In genomic region chr3R:18436550-18437362, dm6 we compare ENCODE assay signal across 6 fruit fly cellular contexts.
TF ChIP-seq lines count a peak whose summit lies in the region.

No protein-coding gene starts in this region.

- no peak for TF ChIP-seq CTCF in whole organism, embryonic (GFP tag; optimal IDR thresholded peaks at IDR 0.05; lab: Kevin White, UChicago)

TF ChIP-seq in whole organism, 6 proteins besides CTCF, POLR2A, EP300 and RAD21:
- TF ChIP-seq psq (optimal IDR thresholded peaks at IDR 0.05; lab: Kevin White, UChicago) = no peak
- peak; percentile 12 for TF ChIP-seq CG8478 (optimal IDR thresholded peaks at IDR 0.05; lab: Kevin White, UChicago)
- TF ChIP-seq EcR (GFP tag; optimal IDR thresholded peaks at IDR 0.05; lab: Kevin White, UChicago) = no peak
- TF ChIP-seq Dll (optimal IDR thresholded peaks at IDR 0.05; lab: Kevin White, UChicago) = peak; percentile 51
- peak; percentile 70 for TF ChIP-seq pan (optimal IDR thresholded peaks at IDR 0.05; lab: Kevin White, UChicago)
- TF ChIP-seq usp (GFP tag; optimal IDR thresholded peaks at IDR 0.05; lab: Kevin White, UChicago) = no peak
TF ChIP-seq in whole organism: peak in this region for 3.

TF ChIP-seq in whole organism, adult, 20 proteins besides CTCF, POLR2A, EP300 and RAD21 (continues in another document):
- TF ChIP-seq toe (GFP tag; optimal IDR thresholded peaks at IDR 0.05; lab: Kevin White, UChicago) = peak; percentile 46
- no peak for TF ChIP-seq kay (GFP tag; lab: Kevin White, UChicago; ENCODE audit: borderline replicate concordance)
- no peak for TF ChIP-seq cnc (optimal IDR thresholded peaks at IDR 0.05; lab: Kevin White, UChicago)
- TF ChIP-seq Clk (GFP tag; optimal IDR thresholded peaks at IDR 0.05; lab: Kevin White, UChicago) = no peak
- peak; percentile 81 for TF ChIP-seq CG12768 (GFP tag; optimal IDR thresholded peaks at IDR 0.05; lab: Kevin White, UChicago)
- no peak for TF ChIP-seq CG1620 (GFP tag; optimal IDR thresholded peaks at IDR 0.05; lab: Kevin White, UChicago)
- TF ChIP-seq Hr96 (GFP tag; optimal IDR thresholded peaks at IDR 0.05; lab: Kevin White, UChicago) = peak; percentile 37
- peak; percentile 29 for TF ChIP-seq pad (GFP tag; optimal IDR thresholded peaks at IDR 0.05; lab: Kevin White, UChicago)
- peak; percentile 76 for TF ChIP-seq cic (GFP tag; optimal IDR thresholded peaks at IDR 0.05; lab: Kevin White, UChicago)
- peak; percentile 94 for TF ChIP-seq tj (GFP tag; optimal IDR thresholded peaks at IDR 0.05; lab: Kevin White, UChicago)
- TF ChIP-seq ovo (GFP tag; optimal IDR thresholded peaks at IDR 0.05; lab: Kevin White, UChicago) = no peak
- peak; percentile 8 for TF ChIP-seq bab1 (GFP tag; optimal IDR thresholded peaks at IDR 0.05; lab: Kevin White, UChicago)
- peak; percentile 50 for TF ChIP-seq CG33017 (tag; optimal IDR thresholded peaks at IDR 0.05; lab: Kevin White, UChicago)
- peak; percentile 78 for TF ChIP-seq CG14711 (tag; optimal IDR thresholded peaks at IDR 0.05; lab: Kevin White, UChicago)
- peak; percentile 72 for TF ChIP-seq CG5204 (GFP tag; optimal IDR thresholded peaks at IDR 0.05; lab: Kevin White, UChicago)
- TF ChIP-seq CG7045 (GFP tag; optimal IDR thresholded peaks at IDR 0.05; lab: Kevin White, UChicago) = peak; percentile 68
- peak; percentile 47 for TF ChIP-seq Mnt (GFP tag; optimal IDR thresholded peaks at IDR 0.05; lab: Kevin White, UChicago)

TF ChIP-seq in whole organism, embryonic, 481 proteins besides CTCF, POLR2A, EP300 and RAD21 (continues in another document):
- TF ChIP-seq MTF-1 (GFP tag; optimal IDR thresholded peaks at IDR 0.05; lab: Kevin White, UChicago; ENCODE audit: borderline replicate concordance) = no peak
- TF ChIP-seq bcd (GFP tag; optimal IDR thresholded peaks at IDR 0.05; lab: Kevin White, UChicago) = peak; percentile 62
- TF ChIP-seq tin (GFP tag; optimal IDR thresholded peaks at IDR 0.05; lab: Kevin White, UChicago) = peak; percentile 21
- peak; percentile 42 for TF ChIP-seq eyg (GFP tag; optimal IDR thresholded peaks at IDR 0.05; lab: Kevin White, UChicago)
- no peak for TF ChIP-seq Bgb (GFP tag; IDR thresholded peaks at IDR 0.05; lab: Robert Waterston, UW; ENCODE audit: partially characterized antibody)
- no peak for TF ChIP-seq Atf3 (GFP tag; optimal IDR thresholded peaks at IDR 0.05; lab: Kevin White, UChicago)
- peak; percentile 43 for TF ChIP-seq CG1602 (GFP tag; optimal IDR thresholded peaks at IDR 0.05; lab: Kevin White, UChicago)
- TF ChIP-seq shn (GFP tag; optimal IDR thresholded peaks at IDR 0.05; lab: Kevin White, UChicago) = peak; percentile 46
- peak; percentile 30 for TF ChIP-seq corto (GFP tag; optimal IDR thresholded peaks at IDR 0.05; lab: Kevin White, UChicago)
- no peak for TF ChIP-seq CG31365 (tag; optimal IDR thresholded peaks at IDR 0.05; lab: Kevin White, UChicago)
- TF ChIP-seq unpg (GFP tag; optimal IDR thresholded peaks at IDR 0.05; lab: Kevin White, UChicago) = peak; percentile 71
- TF ChIP-seq kay (GFP tag; optimal IDR thresholded peaks at IDR 0.05; lab: Kevin White, UChicago) = peak; percentile 31
- no peak for TF ChIP-seq bbx (GFP tag; IDR thresholded peaks at IDR 0.05; lab: Robert Waterston, UW; ENCODE audit: partially characterized antibody)
- peak; percentile 45 for TF ChIP-seq tio (GFP tag; optimal IDR thresholded peaks at IDR 0.05; lab: Kevin White, UChicago)
- no peak for TF ChIP-seq HmgD (GFP tag; optimal IDR thresholded peaks at IDR 0.05; lab: Kevin White, UChicago)
- TF ChIP-seq pfk (GFP tag; optimal IDR thresholded peaks at IDR 0.05; lab: Kevin White, UChicago) = no peak
- peak; percentile 9 for TF ChIP-seq CG12219 (GFP tag; optimal IDR thresholded peaks at IDR 0.05; lab: Kevin White, UChicago)

TF ChIP-seq in whole organism, prepupa, 60 proteins besides CTCF, POLR2A, EP300 and RAD21 (continues in another document):
- TF ChIP-seq CG10631 (GFP tag; optimal IDR thresholded peaks at IDR 0.05; lab: Kevin White, UChicago) (peak; percentile 67), esn (GFP tag; optimal IDR thresholded peaks at IDR 0.05; lab: Kevin White, UChicago) (peak; percentile 73), CG10669 (GFP tag; optimal IDR thresholded peaks at IDR 0.05; lab: Kevin White, UChicago) (peak; percentile 75), Sox14 (GFP tag; optimal IDR thresholded peaks at IDR 0.05; lab: Kevin White, UChicago) (peak; percentile 59), topi (GFP tag; optimal IDR thresholded peaks at IDR 0.05; lab: Kevin White, UChicago) (peak; percentile 83), dsx (GFP tag; optimal IDR thresholded peaks at IDR 0.05; lab: Kevin White, UChicago; ENCODE audit: poor library complexity, severe bottlenecking) (peak; percentile 24), CG8319 (GFP tag; optimal IDR thresholded peaks at IDR 0.05; lab: Kevin White, UChicago) (peak; percentile 66), Eip78C (GFP tag; lab: Kevin White, UChicago) (peak; percentile 93), Sox15 (GFP tag; optimal IDR thresholded peaks at IDR 0.05; lab: Kevin White, UChicago) (peak; percentile 50), achi (GFP tag; optimal IDR thresholded peaks at IDR 0.05; lab: Kevin White, UChicago) (peak; percentile 72), CG6276 (GFP tag; optimal IDR thresholded peaks at IDR 0.05; lab: Kevin White, UChicago) (peak; percentile 78), CG11294 (GFP tag; IDR thresholded peaks at IDR 0.05; lab: Robert Waterston, UW) (peak; percentile 65), Gug (GFP tag; IDR thresholded peaks at IDR 0.05; lab: Robert Waterston, UW) (peak; percentile 67), pdm3 (GFP tag; optimal IDR thresholded peaks at IDR 0.05; lab: Kevin White, UChicago) (peak; percentile 81), Sox102F (GFP tag; optimal IDR thresholded peaks at IDR 0.05; lab: Kevin White, UChicago) (peak; percentile 67), CG11762 (GFP tag; optimal IDR thresholded peaks at IDR 0.05; lab: Kevin White, UChicago; ENCODE audit: insufficient read depth) (peak; percentile 64), fd59A (GFP tag; optimal IDR thresholded peaks at IDR 0.05; lab: Kevin White, UChicago) (peak; percentile 21), net (GFP tag; optimal IDR thresholded peaks at IDR 0.05; lab: Kevin White, UChicago) (peak; percentile 83)

TF ChIP-seq in whole organism, pupa, 21 proteins besides CTCF, POLR2A, EP300 and RAD21 (continues in another document):
- TF ChIP-seq Snoo (tag; optimal IDR thresholded peaks at IDR 0.05; lab: Kevin White, UChicago) = peak; percentile 56
- peak; percentile 75 for TF ChIP-seq CG8159 (tag; optimal IDR thresholded peaks at IDR 0.05; lab: Kevin White, UChicago)
- TF ChIP-seq CG13204 (GFP tag; optimal IDR thresholded peaks at IDR 0.05; lab: Kevin White, UChicago) = no peak
- TF ChIP-seq Ets98B (GFP tag; IDR thresholded peaks at IDR 0.05; lab: Robert Waterston, UW) = peak; percentile 73
- peak; percentile 59 for TF ChIP-seq CG9948 (tag; optimal IDR thresholded peaks at IDR 0.05; lab: Kevin White, UChicago)
- peak; percentile 64 for TF ChIP-seq Pif1A (GFP tag; optimal IDR thresholded peaks at IDR 0.05; lab: Kevin White, UChicago)
- peak; percentile 13 for TF ChIP-seq D1 (tag; optimal IDR thresholded peaks at IDR 0.05; lab: Kevin White, UChicago)
- no peak for TF ChIP-seq CG10348 (GFP tag; IDR thresholded peaks at IDR 0.05; lab: Robert Waterston, UW)
- no peak; the same call in 1 of the 2 replicates for TF ChIP-seq rn (GFP tag; IDR thresholded peaks at IDR 0.05; lab: Robert Waterston, UW)
- peak; percentile 73; the same call in 1 of the 2 replicates for TF ChIP-seq CG32121 (GFP tag; IDR thresholded peaks at IDR 0.05; lab: Robert Waterston, UW)
- peak; percentile 84 for TF ChIP-seq CG14655 (GFP tag; optimal IDR thresholded peaks at IDR 0.05; lab: Kevin White, UChicago)
- peak; percentile 79 for TF ChIP-seq CG4496 (GFP tag; IDR thresholded peaks at IDR 0.05; lab: Robert Waterston, UW)
- TF ChIP-seq gl (tag; optimal IDR thresholded peaks at IDR 0.05; lab: Kevin White, UChicago) = peak; percentile 42
- TF ChIP-seq fd96Ca (GFP tag; IDR thresholded peaks at IDR 0.05; lab: Robert Waterston, UW) = peak; percentile 47; the same call in 2 of the 3 replicates
- TF ChIP-seq CG34367 (tag; optimal IDR thresholded peaks at IDR 0.05; lab: Kevin White, UChicago) = peak; percentile 59
- TF ChIP-seq CG17806 (tag; optimal IDR thresholded peaks at IDR 0.05; lab: Kevin White, UChicago) = peak; percentile 69
- TF ChIP-seq CG8301 (tag; optimal IDR thresholded peaks at IDR 0.05; lab: Kevin White, UChicago) = peak; percentile 82
- TF ChIP-seq Pif1B (GFP tag; optimal IDR thresholded peaks at IDR 0.05; lab: Kevin White, UChicago) = peak; percentile 17
- no peak for TF ChIP-seq EcR (GFP tag; optimal IDR thresholded peaks at IDR 0.05; lab: Kevin White, UChicago)

TF ChIP-seq in whole organism, wandering third instar larva, 38 proteins besides CTCF, POLR2A, EP300 and RAD21 (continues in another document):
- peak; percentile 85 for TF ChIP-seq h (GFP tag; optimal IDR thresholded peaks at IDR 0.05; lab: Kevin White, UChicago)
- peak; percentile 58 for TF ChIP-seq brk (GFP tag; optimal IDR thresholded peaks at IDR 0.05; lab: Kevin White, UChicago)
- no peak for TF ChIP-seq jim (GFP tag; optimal IDR thresholded peaks at IDR 0.05; lab: Kevin White, UChicago)
- TF ChIP-seq Vsx2 (GFP tag; optimal IDR thresholded peaks at IDR 0.05; lab: Kevin White, UChicago; ENCODE audit: partially characterized antibody) = no peak
- peak; percentile 54 for TF ChIP-seq woc (GFP tag; optimal IDR thresholded peaks at IDR 0.05; lab: Kevin White, UChicago)
- TF ChIP-seq GATAd (GFP tag; optimal IDR thresholded peaks at IDR 0.05; lab: Kevin White, UChicago) = no peak
- peak; percentile 49 for TF ChIP-seq HLH106 (tag; optimal IDR thresholded peaks at IDR 0.05; lab: Kevin White, UChicago)
- TF ChIP-seq ey (GFP tag; optimal IDR thresholded peaks at IDR 0.05; lab: Kevin White, UChicago) = peak; percentile 83
- peak; percentile 76 for TF ChIP-seq br (GFP tag; optimal IDR thresholded peaks at IDR 0.05; lab: Kevin White, UChicago)
- peak; percentile 78 for TF ChIP-seq OdsH (GFP tag; optimal IDR thresholded peaks at IDR 0.05; lab: Kevin White, UChicago)
- peak; percentile 2 for TF ChIP-seq sv (GFP tag; optimal IDR thresholded peaks at IDR 0.05; lab: Kevin White, UChicago)
- TF ChIP-seq pan (optimal IDR thresholded peaks at IDR 0.05; lab: Kevin White, UChicago) = no peak
- peak; percentile 10 for TF ChIP-seq Mio (GFP tag; optimal IDR thresholded peaks at IDR 0.05; lab: Kevin White, UChicago)
- TF ChIP-seq Sp1 (GFP tag; optimal IDR thresholded peaks at IDR 0.05; lab: Kevin White, UChicago) = peak; percentile 23
- no peak for TF ChIP-seq dsf (GFP tag; optimal IDR thresholded peaks at IDR 0.05; lab: Kevin White, UChicago; ENCODE audit: borderline replicate concordance)
- TF ChIP-seq rgr (GFP tag; optimal IDR thresholded peaks at IDR 0.05; lab: Kevin White, UChicago) = peak; percentile 84
- no peak for TF ChIP-seq Abd-B (GFP tag; optimal IDR thresholded peaks at IDR 0.05; lab: Kevin White, UChicago)
- TF ChIP-seq Jra (GFP tag; optimal IDR thresholded peaks at IDR 0.05; lab: Kevin White, UChicago) = no peak
- peak; percentile 89 for TF ChIP-seq Hnf4 (GFP tag; optimal IDR thresholded peaks at IDR 0.05; lab: Kevin White, UChicago)
- TF ChIP-seq Dif (GFP tag; optimal IDR thresholded peaks at IDR 0.05; lab: Kevin White, UChicago; ENCODE audit: partially characterized antibody) = no peak
- no peak for TF ChIP-seq Hr78 (GFP tag; optimal IDR thresholded peaks at IDR 0.05; lab: Kevin White, UChicago)
